Worm (Caenorhabditis elegans) whole organism, L3 larva: ENCODE results near the gene srx-135.

Experiments used
- ZK546.5 ChIP-seq: sonication (generic microtip); optimal IDR thresholded peaks from 2 replicates; lab custom pipeline; 2017; ENCODE audit warnings: missing biosample characterization, missing genetic modification characterization
- elt-3 ChIP-seq, 3 experiments: fragments of 150-350 bp in 1 of 3; sonication (generic microtip) in 2 of 3; optimal IDR thresholded peaks; 2 replicates in 2 of 3; 4 replicates in 1 of 3; lab custom pipeline; 2014 to 2017; ENCODE audit warnings: missing biosample characterization in 3 of 3, missing genetic modification characterization in 3 of 3
- fkh-10 ChIP-seq: sonication (generic microtip); optimal IDR thresholded peaks from 2 replicates; lab custom pipeline; 2017; ENCODE audit warnings: missing biosample characterization, missing genetic modification reagents, missing genetic modification characterization
- fos-1 ChIP-seq: fragments of 150-350 bp; optimal IDR thresholded peaks from 2 replicates; lab custom pipeline; 2014; ENCODE audit warnings: missing biosample characterization, missing genetic modification characterization
- lin-39 ChIP-seq: fragments of 150-350 bp; optimal IDR thresholded peaks from 2 replicates; lab custom pipeline; 2018; ENCODE audit warnings: missing biosample characterization, missing genetic modification reagents, missing genetic modification characterization
- nhr-237 ChIP-seq: fragments of 150-350 bp; optimal IDR thresholded peaks from 2 replicates; lab custom pipeline; 2014; ENCODE audit warnings: missing biosample characterization, missing genetic modification characterization
- nhr-28 ChIP-seq: fragments of 150-350 bp; optimal IDR thresholded peaks from 2 replicates; lab custom pipeline; 2014; ENCODE audit warnings: missing biosample characterization, missing genetic modification characterization
- pqm-1 ChIP-seq: fragments of 150-350 bp; optimal IDR thresholded peaks from 2 replicates; lab custom pipeline; 2017; ENCODE audit warnings: missing biosample characterization, missing genetic modification characterization, inconsistent platforms
- zag-1 ChIP-seq: fragments of 150-350 bp; optimal IDR thresholded peaks from 2 replicates; lab custom pipeline; 2014; ENCODE audit warnings: missing biosample characterization, missing genetic modification characterization

- TF ChIP-seq pqm-1 (tag; lab: Kevin White, UChicago) (no peak), elt-3 (tag; optimal IDR thresholded peaks at IDR 0.05; lab: Kevin White, UChicago) (no peak), ZK546.5 (no peak), lin-39 (tag; lab: Kevin White, UChicago) (no peak), fos-1 (no peak), nhr-28 (tag; lab: Kevin White, UChicago) (no peak), nhr-237 (tag; lab: Kevin White, UChicago) (no peak), fkh-10 (GFP tag; lab: Kevin White, UChicago) (no peak), zag-1 (tag; lab: Kevin White, UChicago) (no peak)
These were observed 4.7 kb downstream of the srx-135 start for ce11 chrV:13863700-13864099.
